Fruit fly (Drosophila melanogaster): Measurements from ENCODE around the gene CG9521.

CG9521 gene

dm6 chrX:14839739-14840347 lies 13.2 kb downstream of the CG9521 start (continued):
- TF ChIP-seq inv (GFP tag; IDR thresholded peaks at IDR 0.05; ENCODE audit: partially characterized antibody) (no peak), br (optimal IDR thresholded peaks at IDR 0.05) (no peak), dpn (GFP tag; optimal IDR thresholded peaks at IDR 0.05) (peak; percentile 36 to 57), Sry-β (GFP tag; optimal IDR thresholded peaks at IDR 0.05) (no peak), kni (GFP tag; optimal IDR thresholded peaks at IDR 0.05) (no peak), Nf-YC (tag; optimal IDR thresholded peaks at IDR 0.05) (no peak), ara (GFP tag; IDR thresholded peaks at IDR 0.05) (peak; percentile 26; the same call in 1 of the 2 replicates), CkIIα-i1 (GFP tag; IDR thresholded peaks at IDR 0.05) (no peak), Trl (optimal IDR thresholded peaks at IDR 0.05) (peak in 1 of 2 experiments; percentile 83), Trl (GFP tag; optimal IDR thresholded peaks at IDR 0.05) (peak; percentile 65), sqz (GFP tag; optimal IDR thresholded peaks at IDR 0.05) (no peak), Elba2 (GFP tag; optimal IDR thresholded peaks at IDR 0.05) (no peak), croc (GFP tag; conservative IDR thresholded peaks at IDR 0.05) (no peak), CG11093 (GFP tag; IDR thresholded peaks at IDR 0.05) (no peak), CG16813 (GFP tag; IDR thresholded peaks at IDR 0.05; ENCODE audit: partially characterized antibody) (no peak), CG9797 (GFP tag; optimal IDR thresholded peaks at IDR 0.05) (no peak), CG9932 (GFP tag; IDR thresholded peaks at IDR 0.05) (peak; percentile 71), CG12299 (tag; optimal IDR thresholded peaks at IDR 0.05) (peak; percentile 7), dan (GFP tag; IDR thresholded peaks at IDR 0.05) (no peak), sim (GFP tag; IDR thresholded peaks at IDR 0.05) (no peak), jigr1 (GFP tag; IDR thresholded peaks at IDR 0.05) (no peak), z (GFP tag; IDR thresholded peaks at IDR 0.05) (no peak), Sin3A (optimal IDR thresholded peaks at IDR 0.05) (no peak), caup (GFP tag; optimal IDR thresholded peaks at IDR 0.05; ENCODE audit: severe bottlenecking) (peak; percentile 44), CG1602 (GFP tag; optimal IDR thresholded peaks at IDR 0.05) (no peak), dati (GFP tag; IDR thresholded peaks at IDR 0.05) (no peak), ato (GFP tag; IDR thresholded peaks at IDR 0.05; ENCODE audit: partially characterized antibody) (no peak), CG3163 (GFP tag; optimal IDR thresholded peaks at IDR 0.05) (peak; percentile 33), Rfx (GFP tag; IDR thresholded peaks at IDR 0.05) (peak; percentile 84), CG6683 (GFP tag; optimal IDR thresholded peaks at IDR 0.05) (no peak), CG3281 (GFP tag; optimal IDR thresholded peaks at IDR 0.05) (peak; percentile 58), ham (GFP tag; IDR thresholded peaks at IDR 0.05) (peak; percentile 27; the same call in 1 of the 2 replicates), pum (GFP tag; optimal IDR thresholded peaks at IDR 0.05) (peak; percentile 15), CG10565 (GFP tag; optimal IDR thresholded peaks at IDR 0.05) (no peak), lov (optimal IDR thresholded peaks at IDR 0.05) (no peak), lov (GFP tag; IDR thresholded peaks at IDR 0.05) (0 out of 3 replicates have a peak, but pooled peaks have one; percentile 22), CG4360 (GFP tag; IDR thresholded peaks at IDR 0.05) (peak; percentile 93), Med (GFP tag) (peak; percentile 93), CG5953 (GFP tag; IDR thresholded peaks at IDR 0.05) (no peak), CG15269 (tag; optimal IDR thresholded peaks at IDR 0.05) (peak; percentile 35), CG4730 (GFP tag; IDR thresholded peaks at IDR 0.05) (peak; percentile 12; the same call in 1 of the 2 replicates), unc-4 (GFP tag; IDR thresholded peaks at IDR 0.05; ENCODE audit: partially characterized antibody) (no peak), CG1233 (GFP tag; optimal IDR thresholded peaks at IDR 0.05) (no peak), CG10979 (tag; optimal IDR thresholded peaks at IDR 0.05) (no peak), corto (GFP tag; optimal IDR thresholded peaks at IDR 0.05) (no peak), tup (GFP tag; optimal IDR thresholded peaks at IDR 0.05) (no peak), CG18476 (GFP tag; optimal IDR thresholded peaks at IDR 0.05) (no peak), CG13296 (GFP tag; optimal IDR thresholded peaks at IDR 0.05) (no peak), crp (GFP tag; optimal IDR thresholded peaks at IDR 0.05) (no peak), CG5180 (GFP tag; optimal IDR thresholded peaks at IDR 0.05) (no peak), Ets97D (GFP tag; optimal IDR thresholded peaks at IDR 0.05) (no peak)

Data from whole organism, embryonic.